Fruit fly (Drosophila melanogaster) whole organism, embryonic: Measurements from ENCODE around the gene nop5.

Experiments
- Ada2b ChIP-seq: fragments of 200-800 bp; sonication (Bioruptor generic); IDR thresholded peaks from 2 replicates; pipeline ENCODE4 v1.3.6; 2022; ENCODE audit warnings: missing biosample characterization, missing genetic modification characterization
- Antp ChIP-seq: fragments of 200-800 bp; sonication (Bioruptor generic); optimal IDR thresholded peaks from 3 replicates; lab custom pipeline; 2016; ENCODE audit warnings: missing biosample characterization, missing genetic modification characterization
- Atf-2 ChIP-seq: fragments of 200-800 bp; sonication (Bioruptor generic); optimal IDR thresholded peaks from 2 replicates; lab custom pipeline; 2016; ENCODE audit warnings: missing biosample characterization, missing genetic modification characterization
- Awh ChIP-seq: fragments of 200-800 bp; sonication (Bioruptor generic); IDR thresholded peaks from 2 replicates; pipeline ENCODE4, ENCODE4 v1.3.6; 2022; ENCODE audit warnings: missing biosample characterization, missing genetic modification characterization
- B-H1 ChIP-seq: fragments of 200-800 bp; sonication (Bioruptor generic); IDR thresholded peaks from 3 replicates; pipeline ENCODE4 v1.3.6; 2022; ENCODE audit warnings: missing biosample characterization, missing genetic modification characterization
- CG1024 ChIP-seq: fragments of 200-800 bp; sonication (Bioruptor generic); IDR thresholded peaks from 2 replicates; pipeline ENCODE4 v1.3.6; 2022; ENCODE audit warnings: missing biosample characterization, missing genetic modification characterization
- CG10366 ChIP-seq: fragments of 200-800 bp; sonication (Bioruptor generic); IDR thresholded peaks from 2 replicates; pipeline ENCODE4 v1.3.6; 2022; ENCODE audit warnings: missing biosample characterization, missing genetic modification characterization
- CG15011 ChIP-seq: fragments of 200-800 bp; sonication (Bioruptor generic); optimal IDR thresholded peaks from 3 replicates; lab custom pipeline; 2018; ENCODE audit warnings: missing biosample characterization, mild to moderate bottlenecking, missing genetic modification characterization
- CG15479 ChIP-seq: fragments of 200-800 bp; sonication (Bioruptor generic); optimal IDR thresholded peaks from 3 replicates; lab custom pipeline; 2019; ENCODE audit warnings: missing biosample characterization, mild to moderate bottlenecking, missing genetic modification characterization, moderate library complexity
- CG15696 ChIP-seq: fragments of 200-800 bp; sonication (Bioruptor generic); optimal IDR thresholded peaks from 2 replicates; lab custom pipeline; 2019; ENCODE audit warnings: missing biosample characterization, mild to moderate bottlenecking, missing genetic modification characterization, moderate library complexity
- CG16815 ChIP-seq: fragments of 200-800 bp; sonication (Bioruptor generic); optimal IDR thresholded peaks from 3 replicates; lab custom pipeline; 2017; ENCODE audit warnings: missing biosample characterization, mild to moderate bottlenecking, missing genetic modification characterization
- CG17361 ChIP-seq: fragments of 200-800 bp; sonication (Bioruptor generic); IDR thresholded peaks from 3 replicates; pipeline ENCODE4 v1.3.6; 2022; ENCODE audit warnings: missing biosample characterization, missing genetic modification characterization
- CG2199 ChIP-seq: fragments of 200-800 bp; sonication (Bioruptor generic); IDR thresholded peaks from 3 replicates; pipeline ENCODE4 v1.3.6; 2022; ENCODE audit warnings: missing biosample characterization, missing genetic modification characterization
- CG34422 ChIP-seq: fragments of 200-800 bp; sonication (Bioruptor generic); IDR thresholded peaks from 3 replicates; pipeline ENCODE4 v1.3.6; 2022; ENCODE audit warnings: missing biosample characterization, missing genetic modification characterization
- CG3838 ChIP-seq: fragments of 200-800 bp; sonication (Bioruptor generic); optimal IDR thresholded peaks from 3 replicates; lab custom pipeline; 2016; ENCODE audit warnings: missing biosample characterization, missing genetic modification characterization
- CG7786 ChIP-seq: fragments of 200-800 bp; sonication (Bioruptor generic); optimal IDR thresholded peaks from 2 replicates; lab custom pipeline; 2016; ENCODE audit warnings: missing biosample characterization, missing genetic modification characterization
- CG7963 ChIP-seq: fragments of 200-800 bp; sonication (Bioruptor generic); IDR thresholded peaks from 3 replicates; pipeline ENCODE4 v1.3.6; 2022; ENCODE audit warnings: missing biosample characterization, missing genetic modification characterization; ENCODE audit not compliant: partially characterized antibody
- CG9215 ChIP-seq: fragments of 200-800 bp; sonication (Bioruptor generic); IDR thresholded peaks from 2 replicates; pipeline ENCODE4 v1.3.6; 2022; ENCODE audit warnings: missing biosample characterization, missing genetic modification characterization
- CG9797 ChIP-seq: fragments of 200-800 bp; sonication (Bioruptor generic); optimal IDR thresholded peaks from 3 replicates; lab custom pipeline; 2018; ENCODE audit warnings: missing biosample characterization, mild to moderate bottlenecking, missing genetic modification characterization
- Camta ChIP-seq: fragments of 200-800 bp; sonication (Bioruptor generic); optimal IDR thresholded peaks from 2 replicates; lab custom pipeline; 2016; ENCODE audit warnings: missing biosample characterization, missing genetic modification characterization
- Dad ChIP-seq: fragments of 200-800 bp; sonication (Bioruptor generic); optimal IDR thresholded peaks from 3 replicates; lab custom pipeline; 2016; ENCODE audit warnings: missing biosample characterization, missing genetic modification characterization
- Dbx ChIP-seq: fragments of 200-800 bp; sonication (Bioruptor generic); IDR thresholded peaks from 3 replicates; pipeline ENCODE4 v1.3.6; 2022; ENCODE audit warnings: missing biosample characterization, missing genetic modification characterization
- Deaf1 ChIP-seq: fragments of 200-800 bp; optimal IDR thresholded peaks from 3 replicates; lab custom pipeline; 2019; ENCODE audit warnings: missing biosample characterization, mild to moderate bottlenecking, missing genetic modification characterization, moderate library complexity
- Dek ChIP-seq: fragments of 200-800 bp; sonication (Bioruptor generic); optimal IDR thresholded peaks from 3 replicates; lab custom pipeline; 2019; ENCODE audit warnings: missing biosample characterization, mild to moderate bottlenecking, missing genetic modification characterization, moderate library complexity
- Dll ChIP-seq: fragments of 200-800 bp; sonication (Bioruptor generic); IDR thresholded peaks from 4 replicates; pipeline ENCODE4 v1.3.6; 2022; ENCODE audit warnings: missing biosample characterization, missing genetic modification characterization; ENCODE audit not compliant: partially characterized antibody
- Fer3 ChIP-seq: fragments of 200-800 bp; sonication (Bioruptor generic); optimal IDR thresholded peaks from 2 replicates; lab custom pipeline; 2018; ENCODE audit warnings: missing biosample characterization, mild to moderate bottlenecking, missing genetic modification characterization, moderate library complexity
- Lhr ChIP-seq: fragments of 200-800 bp; sonication (Bioruptor generic); optimal IDR thresholded peaks from 3 replicates; lab custom pipeline; 2017; ENCODE audit warnings: mild to moderate bottlenecking, missing biosample characterization, missing genetic modification reagents, missing genetic modification characterization
- Optix ChIP-seq: fragments of 200-800 bp; sonication (Bioruptor generic); IDR thresholded peaks from 3 replicates; pipeline ENCODE4 v1.3.6; 2022; ENCODE audit warnings: missing biosample characterization, missing genetic modification characterization
- Scr ChIP-seq: fragments of 200-800 bp; sonication (Bioruptor generic); IDR thresholded peaks from 2 replicates; pipeline ENCODE4 v1.3.6; 2022; ENCODE audit warnings: missing biosample characterization, missing genetic modification characterization; ENCODE audit not compliant: partially characterized antibody
- Sry-β ChIP-seq: fragments of 200-800 bp; sonication (Bioruptor generic); optimal IDR thresholded peaks from 2 replicates; lab custom pipeline; 2018; ENCODE audit warnings: missing biosample characterization, mild to moderate bottlenecking, missing genetic modification characterization, moderate library complexity
- YL-1 ChIP-seq: fragments of 200-800 bp; sonication (Bioruptor generic); optimal IDR thresholded peaks from 3 replicates; lab custom pipeline; 2017; ENCODE audit warnings: missing biosample characterization, mild to moderate bottlenecking, missing genetic modification characterization
- bab2 ChIP-seq: fragments of 200-800 bp; sonication (Bioruptor generic); optimal IDR thresholded peaks from 2 replicates; lab custom pipeline; 2016; ENCODE audit warnings: missing biosample characterization, missing genetic modification characterization
- br ChIP-seq: fragments of >200 bp; optimal IDR thresholded peaks from 2 replicates; lab custom pipeline; 2017
- cad ChIP-seq: fragments of >200 bp; optimal IDR thresholded peaks from 2 replicates; lab custom pipeline; 2017; ENCODE audit warnings: missing biosample characterization, missing genetic modification characterization
- cg ChIP-seq: fragments of 200-800 bp; sonication (Bioruptor generic); optimal IDR thresholded peaks from 3 replicates; lab custom pipeline; 2019; ENCODE audit warnings: missing biosample characterization, mild to moderate bottlenecking, missing genetic modification characterization, moderate library complexity
- crp ChIP-seq, 2 experiments: fragments of 200-800 bp; sonication (Bioruptor generic); optimal IDR thresholded peaks; 2 replicates in 1 of 2; 3 replicates in 1 of 2; lab custom pipeline; 2017; ENCODE audit warnings: missing biosample characterization in 2 of 2, missing genetic modification characterization in 2 of 2, mild to moderate bottlenecking in 1 of 2, moderate library complexity in 1 of 2
- gce ChIP-seq: fragments of 200-800 bp; sonication (Bioruptor generic); IDR thresholded peaks from 3 replicates; pipeline ENCODE4 v1.3.6; 2022; ENCODE audit warnings: missing biosample characterization, missing genetic modification characterization
- gsb-n ChIP-seq: fragments of 200-800 bp; sonication (Bioruptor generic); optimal IDR thresholded peaks from 3 replicates; lab custom pipeline; 2018; ENCODE audit warnings: missing biosample characterization, mild to moderate bottlenecking, missing genetic modification characterization
- hbn ChIP-seq: fragments of 200-800 bp; sonication (Bioruptor generic); IDR thresholded peaks from 2 replicates; pipeline ENCODE4 v1.3.6; 2022; ENCODE audit warnings: missing biosample characterization, missing genetic modification characterization; ENCODE audit not compliant: partially characterized antibody
- knrl ChIP-seq: fragments of 200-800 bp; sonication (Bioruptor generic); IDR thresholded peaks from 3 replicates; pipeline ENCODE4 v1.3.6; 2022; ENCODE audit warnings: missing biosample characterization, missing genetic modification characterization; ENCODE audit not compliant: partially characterized antibody
- nau ChIP-seq: fragments of 200-800 bp; sonication (Bioruptor generic); optimal IDR thresholded peaks from 3 replicates; lab custom pipeline; 2017; ENCODE audit warnings: missing biosample characterization, mild to moderate bottlenecking, missing genetic modification characterization, missing genetic modification reagents
- peb ChIP-seq: fragments of 200-800 bp; sonication (Bioruptor generic); IDR thresholded peaks from 2 replicates; pipeline ENCODE4 v1.3.6; 2022; ENCODE audit warnings: missing biosample characterization, missing genetic modification characterization
- run ChIP-seq: fragments of 200-800 bp; sonication (Bioruptor generic); optimal IDR thresholded peaks from 3 replicates; lab custom pipeline; 2018; ENCODE audit warnings: missing biosample characterization, mild to moderate bottlenecking, missing genetic modification characterization
- slbo ChIP-seq: fragments of 200-800 bp; sonication (Bioruptor generic); IDR thresholded peaks from 2 replicates; pipeline ENCODE4 v1.3.6; 2022; ENCODE audit warnings: missing biosample characterization, missing genetic modification characterization
- sqz ChIP-seq: fragments of 200-800 bp; sonication (Bioruptor generic); optimal IDR thresholded peaks from 3 replicates; lab custom pipeline; 2018; ENCODE audit warnings: missing biosample characterization, mild to moderate bottlenecking, missing genetic modification characterization
- stc ChIP-seq: fragments of 200-800 bp; sonication (Bioruptor generic); IDR thresholded peaks from 2 replicates; pipeline ENCODE4 v1.3.6; 2022; ENCODE audit warnings: missing biosample characterization, missing genetic modification characterization
- tgo ChIP-seq: fragments of 200-800 bp; sonication (Bioruptor generic); IDR thresholded peaks from 3 replicates; pipeline ENCODE4 v1.3.6; 2022; ENCODE audit warnings: missing biosample characterization, missing genetic modification characterization
- tin ChIP-seq: fragments of 200-800 bp; sonication (Bioruptor generic); optimal IDR thresholded peaks from 3 replicates; lab custom pipeline; 2016; ENCODE audit warnings: missing biosample characterization, missing genetic modification characterization
- toy ChIP-seq: fragments of 200-800 bp; sonication (Bioruptor generic); IDR thresholded peaks from 2 replicates; pipeline ENCODE4 v1.3.6; 2022; ENCODE audit warnings: missing biosample characterization, missing genetic modification characterization
- usp ChIP-seq: fragments of >200 bp; optimal IDR thresholded peaks from 2 replicates; lab custom pipeline; 2017; ENCODE audit warnings: missing biosample characterization, missing genetic modification characterization
- wor ChIP-seq: fragments of 200-800 bp; sonication (Bioruptor generic); IDR thresholded peaks from 2 replicates; pipeline ENCODE4 v1.3.6; 2022; ENCODE audit warnings: missing biosample characterization, missing genetic modification characterization
- yki ChIP-seq: fragments of >200 bp; optimal IDR thresholded peaks from 3 replicates; lab custom pipeline; 2018

nop5 gene

dm6 chr2L:6950096-6950495, 31.6 kb upstream of the nop5 start, which contains the start of the genes Gas41 and SA1 (continued):
- TF ChIP-seq Fer3 (peak; percentile 92), Antp (GFP tag; lab: Kevin White, UChicago) (peak; percentile 18), CG15696 (tag; lab: Kevin White, UChicago) (peak; percentile 93), tgo (GFP tag; lab: Robert Waterston, UW) (no peak), sqz (no peak), Sry-β (GFP tag; lab: Kevin White, UChicago) (peak; percentile 9), CG17361 (GFP tag; lab: Robert Waterston, UW) (peak; percentile 95), Dad (no peak), gsb-n (tag; lab: Kevin White, UChicago) (no peak), run (tag; lab: Kevin White, UChicago) (peak; percentile 66), peb (GFP tag; lab: Robert Waterston, UW) (peak; percentile 64), Atf-2 (GFP tag; lab: Kevin White, UChicago) (no peak), slbo (GFP tag; lab: Robert Waterston, UW) (peak; percentile 82), cg (GFP tag; lab: Kevin White, UChicago) (no peak), CG9215 (GFP tag; lab: Robert Waterston, UW) (peak; percentile 89), CG15479 (GFP tag; lab: Kevin White, UChicago) (no peak), Dbx (GFP tag; lab: Robert Waterston, UW) (no peak), CG10366 (GFP tag; lab: Robert Waterston, UW) (no peak), gce (peak; percentile 67; the same call in 1 of the 3 replicates), hbn (GFP tag; lab: Robert Waterston, UW) (peak; percentile 68; the same call in 1 of the 2 replicates), Scr (peak; percentile 73), Dek (tag; lab: Kevin White, UChicago) (peak; percentile 93), CG3838 (no peak), yki (lab: Kevin White, UChicago) (no peak), crp (GFP tag; optimal IDR thresholded peaks at IDR 0.05; lab: Kevin White, UChicago) (peak in 1 of 2 experiments; percentile 3), cad (GFP tag; lab: Kevin White, UChicago) (no peak), YL-1 (GFP tag; lab: Kevin White, UChicago) (peak; percentile 69), B-H1 (GFP tag; lab: Robert Waterston, UW) (peak; percentile 86), Ada2b (GFP tag; lab: Robert Waterston, UW) (no peak), CG7786 (peak; percentile 47), CG9797 (peak; percentile 30), CG1024 (GFP tag; lab: Robert Waterston, UW) (no peak), CG34422 (GFP tag; lab: Robert Waterston, UW) (peak; percentile 95), nau (no peak), usp (no peak), CG15011 (no peak), CG7963 (GFP tag; lab: Robert Waterston, UW) (0 out of 3 replicates have a peak, but pooled peaks have one; percentile 25), wor (GFP tag; lab: Robert Waterston, UW) (no peak), Optix (GFP tag; lab: Robert Waterston, UW) (no peak), stc (peak; percentile 85), CG2199 (GFP tag; lab: Robert Waterston, UW) (peak; percentile 69; the same call in 2 of the 3 replicates), Camta (GFP tag; lab: Kevin White, UChicago) (no peak), CG16815 (GFP tag; lab: Kevin White, UChicago) (peak; percentile 13), bab2 (no peak), knrl (peak; percentile 84), Awh (peak; percentile 90), Deaf1 (tag; lab: Kevin White, UChicago) (no peak), toy (GFP tag; lab: Robert Waterston, UW) (peak; percentile 76), tin (GFP tag; lab: Kevin White, UChicago) (peak; percentile 15), br (lab: Kevin White, UChicago) (no peak), Dll (GFP tag; lab: Robert Waterston, UW) (peak; percentile 69; the same call in 3 of the 4 replicates), Lhr (GFP tag; lab: Kevin White, UChicago) (peak; percentile 1)
